Worm (Caenorhabditis elegans) whole organism, mixed stage, embryonic: ENCODE data around the gene dod-19.

ENCODE experiments used
- M03D4.4 ChIP-seq: sonication (generic microtip); optimal IDR thresholded peaks from 2 replicates; lab custom pipeline; 2017; ENCODE audit warnings: mild to moderate bottlenecking, missing genetic modification characterization, missing compliant biosample characterization
- blmp-1 ChIP-seq: fragments of 150-350 bp; optimal IDR thresholded peaks from 2 replicates; lab custom pipeline; 2014; ENCODE audit warnings: missing biosample characterization, missing genetic modification characterization
- ceh-39 ChIP-seq: fragments of 150-350 bp; optimal IDR thresholded peaks from 2 replicates; lab custom pipeline; 2014; ENCODE audit warnings: missing biosample characterization, missing genetic modification characterization
- ceh-43 ChIP-seq: fragments of 200-800 bp; sonication (Bioruptor generic); optimal IDR thresholded peaks from 2 replicates; lab custom pipeline; 2018; ENCODE audit warnings: mild to moderate bottlenecking, missing genetic modification characterization, moderate library complexity, missing compliant biosample characterization
- ceh-83 ChIP-seq: fragments of 200-800 bp; sonication (Bioruptor generic); optimal IDR thresholded peaks from 2 replicates; lab custom pipeline; 2018; ENCODE audit warnings: mild to moderate bottlenecking, missing genetic modification characterization, missing compliant biosample characterization
- cnd-1 ChIP-seq: fragments of 200-800 bp; sonication (Bioruptor generic); optimal IDR thresholded peaks from 2 replicates; lab custom pipeline; 2018; ENCODE audit warnings: mild to moderate bottlenecking, missing genetic modification characterization, missing compliant biosample characterization
- drap-1 ChIP-seq: fragments of 200-800 bp; sonication (Bioruptor generic); optimal IDR thresholded peaks from 3 replicates; lab custom pipeline; 2018; ENCODE audit warnings: mild to moderate bottlenecking, missing genetic modification characterization, missing compliant biosample characterization
- elt-1 ChIP-seq: sonication (generic microtip); optimal IDR thresholded peaks from 2 replicates; lab custom pipeline; 2017; ENCODE audit warnings: missing genetic modification characterization, mild to moderate bottlenecking, missing compliant biosample characterization, antibody characterized with exemption, moderate library complexity, borderline replicate concordance; ENCODE audit not compliant: insufficient read depth
- flh-1 ChIP-seq: fragments of 200-800 bp; sonication (Bioruptor generic); optimal IDR thresholded peaks from 2 replicates; lab custom pipeline; 2018; ENCODE audit warnings: mild to moderate bottlenecking, missing genetic modification characterization, moderate library complexity, missing compliant biosample characterization
- ham-2 ChIP-seq: fragments of 200-800 bp; sonication (Bioruptor generic); optimal IDR thresholded peaks from 2 replicates; lab custom pipeline; 2018; ENCODE audit warnings: mild to moderate bottlenecking, missing genetic modification characterization, missing compliant biosample characterization
- hlh-1 ChIP-seq: fragments of 150-350 bp; optimal IDR thresholded peaks from 2 replicates; lab custom pipeline; 2014; ENCODE audit warnings: missing biosample characterization, missing genetic modification reagents, missing genetic modification characterization
- lin-13 ChIP-seq: fragments of 150-350 bp; optimal IDR thresholded peaks from 2 replicates; lab custom pipeline; 2014; ENCODE audit warnings: missing biosample characterization, missing genetic modification characterization
- lin-32 ChIP-seq: fragments of 200-800 bp; sonication (Bioruptor generic); optimal IDR thresholded peaks from 2 replicates; lab custom pipeline; 2018; ENCODE audit warnings: mild to moderate bottlenecking, missing genetic modification characterization, missing compliant biosample characterization
- mab-5 ChIP-seq: fragments of 150-350 bp; optimal IDR thresholded peaks from 2 replicates; lab custom pipeline; 2014; ENCODE audit warnings: missing biosample characterization, missing genetic modification characterization
- mep-1 ChIP-seq: fragments of 150-350 bp; optimal IDR thresholded peaks from 2 replicates; lab custom pipeline; 2017; ENCODE audit warnings: missing biosample characterization, missing genetic modification reagents, missing genetic modification characterization, inconsistent platforms
- mls-2 ChIP-seq: sonication (generic microtip); optimal IDR thresholded peaks from 2 replicates; lab custom pipeline; 2016; ENCODE audit warnings: mild to moderate bottlenecking, missing genetic modification characterization, moderate library complexity, missing compliant biosample characterization
- nhr-12 ChIP-seq: fragments of 150-350 bp; optimal IDR thresholded peaks from 2 replicates; lab custom pipeline; 2014; ENCODE audit warnings: missing biosample characterization, missing genetic modification characterization
- nhr-2 ChIP-seq: fragments of 150-350 bp; optimal IDR thresholded peaks from 2 replicates; lab custom pipeline; 2014; ENCODE audit warnings: missing biosample characterization, missing genetic modification characterization
- nhr-237 ChIP-seq: fragments of 150-350 bp; optimal IDR thresholded peaks from 2 replicates; lab custom pipeline; 2014; ENCODE audit warnings: missing biosample characterization, missing genetic modification characterization
- nhr-28 ChIP-seq: fragments of 150-350 bp; optimal IDR thresholded peaks from 2 replicates; lab custom pipeline; 2014; ENCODE audit warnings: missing biosample characterization, missing genetic modification characterization
- nhr-76 ChIP-seq: sonication (generic microtip); optimal IDR thresholded peaks from 2 replicates; lab custom pipeline; 2017; ENCODE audit warnings: missing biosample characterization, missing genetic modification characterization
- pha-4 ChIP-seq: fragments of 150-350 bp; optimal IDR thresholded peaks from 2 replicates; lab custom pipeline; 2018; ENCODE audit warnings: missing biosample characterization, missing genetic modification reagents, missing genetic modification characterization
- sem-2 ChIP-seq: fragments of 200-800 bp; sonication (Bioruptor generic); optimal IDR thresholded peaks from 2 replicates; lab custom pipeline; 2018; ENCODE audit warnings: mild to moderate bottlenecking, missing genetic modification characterization, missing compliant biosample characterization
- sptf-1 ChIP-seq: sonication (generic microtip); optimal IDR thresholded peaks from 2 replicates; lab custom pipeline; 2017; ENCODE audit warnings: mild to moderate bottlenecking, missing genetic modification characterization, moderate library complexity, missing compliant biosample characterization
- tbx-8 ChIP-seq: fragments of 200-800 bp; sonication (Bioruptor generic); optimal IDR thresholded peaks from 2 replicates; lab custom pipeline; 2018; ENCODE audit warnings: mild to moderate bottlenecking, missing genetic modification characterization, moderate library complexity, missing compliant biosample characterization
- unc-120 ChIP-seq: sonication (generic microtip); optimal IDR thresholded peaks from 2 replicates; lab custom pipeline; 2017; ENCODE audit warnings: missing genetic modification characterization, missing compliant biosample characterization; ENCODE audit not compliant: poor library complexity, severe bottlenecking
- unc-39 ChIP-seq: fragments of 150-350 bp; optimal IDR thresholded peaks from 2 replicates; lab custom pipeline; 2014; ENCODE audit warnings: missing biosample characterization, missing genetic modification characterization
- unc-62 ChIP-seq: fragments of 150-350 bp; optimal IDR thresholded peaks from 2 replicates; lab custom pipeline; 2014; ENCODE audit warnings: missing biosample characterization, missing genetic modification reagents, missing genetic modification characterization
- zip-8 ChIP-seq: fragments of 150-350 bp; optimal IDR thresholded peaks from 2 replicates; lab custom pipeline; 2014; ENCODE audit warnings: missing biosample characterization, missing genetic modification characterization

The dod-19 gene

ce11 chrV:380186-380585, 34.4 kb downstream of the dod-19 start, which contains the start of gene mltn-8:
TSS of gene mltn-8 (minus strand) at chrV:380286.
- no peak for TF ChIP-seq lin-32 (GFP tag; lab: Kevin White, UChicago)
- TF ChIP-seq tbx-8 (GFP tag; lab: Kevin White, UChicago) = no peak
- no peak for TF ChIP-seq flh-1 (GFP tag; lab: Kevin White, UChicago)
- TF ChIP-seq unc-62 (GFP tag; lab: Kevin White, UChicago) = no peak
- TF ChIP-seq mls-2 (tag; lab: Kevin White, UChicago) = no peak
- TF ChIP-seq cnd-1 (tag; lab: Kevin White, UChicago) = no peak
- TF ChIP-seq unc-120 = no peak
- no peak for TF ChIP-seq ham-2 (GFP tag; lab: Kevin White, UChicago)
- TF ChIP-seq sem-2 (GFP tag; lab: Kevin White, UChicago) = no peak
- TF ChIP-seq lin-13 (tag; lab: Kevin White, UChicago) = no peak
- no peak for TF ChIP-seq ceh-39 (tag; lab: Kevin White, UChicago)
- TF ChIP-seq elt-1 (tag; lab: Kevin White, UChicago) = no peak
- no peak for TF ChIP-seq ceh-83 (GFP tag; lab: Kevin White, UChicago)
- TF ChIP-seq drap-1 (GFP tag; lab: Kevin White, UChicago) = no peak
- no peak for TF ChIP-seq mab-5 (tag; lab: Kevin White, UChicago)

DNA sequence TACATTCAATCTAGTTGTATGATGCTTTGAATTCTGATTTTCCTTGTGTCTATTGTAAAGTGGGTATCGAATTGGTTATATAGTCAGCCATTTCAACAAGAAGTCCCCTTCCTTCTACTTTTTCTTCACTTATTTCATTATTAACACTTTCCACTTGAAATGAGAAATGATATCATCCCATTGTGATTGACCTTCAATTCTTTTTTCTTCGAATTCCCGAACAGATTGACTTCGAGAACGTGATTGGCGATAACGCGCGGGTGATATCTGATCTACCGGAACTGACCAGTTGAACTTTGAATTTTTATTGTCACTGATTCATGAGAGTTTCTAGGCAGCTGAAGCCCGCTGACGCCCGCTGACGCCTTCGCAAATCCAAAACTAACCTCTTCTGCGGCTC, 36.3 kb downstream of the dod-19 start:
- TF ChIP-seq mls-2 (tag; lab: Kevin White, UChicago) (no peak), ham-2 (GFP tag; lab: Kevin White, UChicago) (no peak), unc-62 (GFP tag; lab: Kevin White, UChicago) (no peak), sptf-1 (tag; lab: Kevin White, UChicago) (no peak), hlh-1 (tag; lab: Kevin White, UChicago) (no peak), mep-1 (tag; lab: Kevin White, UChicago) (no peak), nhr-76 (no peak), unc-120 (no peak), tbx-8 (GFP tag; lab: Kevin White, UChicago) (no peak), blmp-1 (tag; lab: Kevin White, UChicago) (no peak), nhr-12 (no peak), flh-1 (GFP tag; lab: Kevin White, UChicago) (no peak)

- no peak for TF ChIP-seq blmp-1 (tag; lab: Kevin White, UChicago)
- no peak for TF ChIP-seq lin-13 (tag; lab: Kevin White, UChicago)
- no peak for TF ChIP-seq hlh-1 (tag; lab: Kevin White, UChicago)
- no peak for TF ChIP-seq zip-8 (tag; lab: Kevin White, UChicago)
- no peak for TF ChIP-seq flh-1 (GFP tag; lab: Kevin White, UChicago)
Observed at ce11 chrV:376790-377189, 37.8 kb downstream of the dod-19 start.

- no peak for TF ChIP-seq pha-4 (tag; lab: Kevin White, UChicago)
- no peak for TF ChIP-seq unc-62 (GFP tag; lab: Kevin White, UChicago)
- no peak for TF ChIP-seq tbx-8 (GFP tag; lab: Kevin White, UChicago)
- TF ChIP-seq, all 35 proteins: peak for 0
Observed at ce11 chrV:373192-373591, 41.4 kb downstream of the dod-19 start.

ce11 chrV:370033-370432, 44.5 kb downstream of the dod-19 start, which contains the start of gene mltn-7:
TSS of gene mltn-7 (plus strand) at chrV:370333.
- TF ChIP-seq nhr-237 (tag; lab: Kevin White, UChicago) (no peak), pha-4 (tag; lab: Kevin White, UChicago) (no peak), ceh-43 (GFP tag; lab: Kevin White, UChicago) (no peak), nhr-28 (tag; lab: Kevin White, UChicago) (no peak)

DNA sequence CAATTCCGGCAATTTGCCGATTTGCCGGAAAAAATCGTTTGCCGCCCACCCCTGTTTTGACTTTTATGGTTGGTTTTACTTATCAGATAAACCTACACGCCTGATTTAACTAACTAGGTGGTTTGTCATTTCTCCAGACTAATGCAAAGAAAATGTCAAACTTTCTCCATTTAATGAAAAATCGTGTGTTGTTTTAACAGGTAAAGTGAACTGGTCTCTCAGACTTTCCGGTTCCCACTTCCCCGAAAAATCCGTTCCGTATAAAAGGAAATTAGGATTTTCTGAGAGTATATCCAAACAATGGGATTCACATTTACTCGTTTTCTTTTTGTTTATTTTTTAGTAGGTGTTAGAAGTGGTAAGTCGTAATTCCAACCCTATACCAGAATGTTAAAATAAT, 49.9 kb downstream of the dod-19 start, which contains the start of gene mltn-6:
TSS of gene mltn-6 (plus strand) at position 301 of the 400 bp plus-strand sequence.
- no peak for TF ChIP-seq unc-39 (tag; lab: Kevin White, UChicago)
- TF ChIP-seq sem-2 (GFP tag; lab: Kevin White, UChicago) = no peak
- TF ChIP-seq M03D4.4 = no peak
- no peak for TF ChIP-seq mab-5 (tag; lab: Kevin White, UChicago)
- no peak for TF ChIP-seq unc-62 (GFP tag; lab: Kevin White, UChicago)
- TF ChIP-seq nhr-2 (tag; lab: Kevin White, UChicago) = no peak
